Worm (Caenorhabditis elegans): ENCODE data around the gene rbmx-2.

rbmx-2 gene

ce11 chrII:6219346-6219745 lies 22.6 kb upstream of the rbmx-2 start, which contains the start of gene mks-2:
TSS of gene mks-2 (minus strand) at chrII:6219446.
- TF ChIP-seq ceh-2 (tag; optimal IDR thresholded peaks at IDR 0.05): no peak
- TF ChIP-seq ceh-14 (tag; optimal IDR thresholded peaks at IDR 0.05): no peak
- TF ChIP-seq hlh-6 (tag; optimal IDR thresholded peaks at IDR 0.05): no peak
- no peak for TF ChIP-seq pros-1 (tag; optimal IDR thresholded peaks at IDR 0.05)
- TF ChIP-seq unc-42 (tag; optimal IDR thresholded peaks at IDR 0.05): no peak
- TF ChIP-seq pha-4 (tag; optimal IDR thresholded peaks at IDR 0.05): no peak
- no peak for TF ChIP-seq F13H6.1 (tag; optimal IDR thresholded peaks at IDR 0.05)
- TF ChIP-seq unc-86 (tag; optimal IDR thresholded peaks at IDR 0.05): no peak
- TF ChIP-seq pqm-1 (tag; optimal IDR thresholded peaks at IDR 0.05): no peak
- no peak for TF ChIP-seq tbx-2 (tag; optimal IDR thresholded peaks at IDR 0.05)
- no peak for TF ChIP-seq pat-9 (tag; optimal IDR thresholded peaks at IDR 0.05)
- TF ChIP-seq ceh-19 (GFP tag; optimal IDR thresholded peaks at IDR 0.05): no peak
- TF ChIP-seq fkh-10 (GFP tag; optimal IDR thresholded peaks at IDR 0.05): no peak
- no peak for TF ChIP-seq sdc-2 (tag; optimal IDR thresholded peaks at IDR 0.05)

- TF ChIP-seq ceh-18 (tag; optimal IDR thresholded peaks at IDR 0.05) (no peak), pros-1 (tag; optimal IDR thresholded peaks at IDR 0.05) (no peak), zip-5 (tag; optimal IDR thresholded peaks at IDR 0.05) (no peak), hlh-13 (GFP tag; optimal IDR thresholded peaks at IDR 0.05) (no peak), syd-9 (tag; optimal IDR thresholded peaks at IDR 0.05) (no peak), nfya-1 (tag; optimal IDR thresholded peaks at IDR 0.05) (no peak), dve-1 (tag; optimal IDR thresholded peaks at IDR 0.05) (no peak), unc-86 (tag; optimal IDR thresholded peaks at IDR 0.05) (no peak), C38D4.7 (GFP tag; optimal IDR thresholded peaks at IDR 0.05) (no peak), K02D7.2 (tag; optimal IDR thresholded peaks at IDR 0.05) (no peak), hlh-15 (tag; optimal IDR thresholded peaks at IDR 0.05) (no peak), fkh-10 (GFP tag; optimal IDR thresholded peaks at IDR 0.05) (no peak), sdc-2 (tag; optimal IDR thresholded peaks at IDR 0.05) (no peak)
Measured at ce11 chrII:6208116-6208515, 11.4 kb upstream of the rbmx-2 start, which contains the start of gene daf-37. TSS of gene daf-37 (minus strand) at chrII:6208216.

DNA sequence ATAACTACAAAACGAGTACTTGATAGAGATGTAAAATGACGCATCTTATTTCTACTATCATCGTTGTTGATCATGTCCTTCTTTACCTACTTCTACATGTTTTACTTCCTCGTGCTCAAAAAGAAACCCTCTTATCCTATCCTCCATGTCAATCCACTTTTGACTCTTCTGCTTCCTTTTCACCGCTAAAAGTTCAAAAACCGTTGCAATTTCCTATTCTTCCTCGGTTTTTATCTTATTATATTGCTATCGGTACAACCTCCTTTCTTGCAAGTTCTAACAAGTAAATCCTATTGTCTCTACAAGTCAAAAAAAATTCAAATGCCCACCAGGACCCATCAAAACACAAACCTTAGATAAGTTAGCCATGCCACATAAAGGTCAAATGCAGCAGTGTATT lies 10.5 kb upstream of the rbmx-2 start:
- no peak for TF ChIP-seq pros-1 (tag; optimal IDR thresholded peaks at IDR 0.05)
- TF ChIP-seq hlh-30 (tag; optimal IDR thresholded peaks at IDR 0.05; ENCODE audit: insufficient read depth): no peak
- no peak for TF ChIP-seq hlh-6 (tag; optimal IDR thresholded peaks at IDR 0.05)
- TF ChIP-seq pha-2 (tag; optimal IDR thresholded peaks at IDR 0.05): no peak
- TF ChIP-seq unc-42 (tag; optimal IDR thresholded peaks at IDR 0.05): peak; percentile 52
- no peak for TF ChIP-seq unc-3 (GFP tag; conservative IDR thresholded peaks at IDR 0.05)
- no peak for TF ChIP-seq unc-3 (tag; optimal IDR thresholded peaks at IDR 0.05)

ce11 chrII:6202910-6203309 lies 6.2 kb upstream of the rbmx-2 start, which contains the start of gene C30B5.17:
TSS of gene C30B5.17 (minus strand) at chrII:6203010.
- TF ChIP-seq pha-2 (tag; optimal IDR thresholded peaks at IDR 0.05): no peak
- no peak for TF ChIP-seq ceh-31 (tag; optimal IDR thresholded peaks at IDR 0.05)

DNA sequence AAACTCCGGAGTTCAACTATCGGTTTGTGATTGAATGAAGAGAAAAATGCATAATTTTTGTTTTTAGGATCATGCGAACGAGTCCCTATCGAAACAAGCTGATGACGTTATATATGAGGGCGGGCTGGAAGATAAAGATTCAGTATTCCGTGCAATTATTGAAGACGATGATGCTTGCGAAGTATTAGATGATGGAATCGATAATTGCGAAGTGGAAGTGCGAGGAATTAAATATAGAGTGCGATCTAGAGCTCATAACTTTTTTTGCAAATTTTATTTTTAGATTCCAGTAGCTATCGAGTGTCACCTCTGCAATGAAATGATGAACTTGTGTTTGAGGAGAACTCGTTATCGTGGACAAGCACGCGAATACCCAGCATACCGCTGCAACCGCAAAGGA lies 2.3 kb upstream of the rbmx-2 start:
- no peak for TF ChIP-seq eyg-1 (tag; optimal IDR thresholded peaks at IDR 0.05)
- no peak for TF ChIP-seq ceh-18 (tag; optimal IDR thresholded peaks at IDR 0.05)
- TF ChIP-seq elt-2 (tag; optimal IDR thresholded peaks at IDR 0.05): no peak
- TF ChIP-seq nhr-11 (tag; optimal IDR thresholded peaks at IDR 0.05): no peak
- TF ChIP-seq fkh-6 (tag; optimal IDR thresholded peaks at IDR 0.05): no peak
- TF ChIP-seq K09A11.1 (tag; optimal IDR thresholded peaks at IDR 0.05; ENCODE audit: insufficient read depth): no peak
- no peak for TF ChIP-seq ama-1 (optimal IDR thresholded peaks at IDR 0.05)
- no peak for TF ChIP-seq ref-2 (tag; optimal IDR thresholded peaks at IDR 0.05)
- TF ChIP-seq pqm-1 (tag; optimal IDR thresholded peaks at IDR 0.05): no peak
- no peak for TF ChIP-seq tbx-7 (tag; optimal IDR thresholded peaks at IDR 0.05)
- no peak for TF ChIP-seq lim-6 (tag; optimal IDR thresholded peaks at IDR 0.05)
- TF ChIP-seq pha-4 (tag; optimal IDR thresholded peaks at IDR 0.05): no peak
- no peak for TF ChIP-seq zip-5 (tag; optimal IDR thresholded peaks at IDR 0.05)
- no peak for TF ChIP-seq pha-2 (tag; optimal IDR thresholded peaks at IDR 0.05)

Measured in whole organism, late embryonic.